Worm (Caenorhabditis elegans) whole organism, young adult: Measurements from ENCODE around the gene npr-3.

Experiments used
- B0261.1 ChIP-seq: sonication (generic microtip); optimal IDR thresholded peaks from 2 replicates; lab custom pipeline; 2016; ENCODE audit warnings: mild to moderate bottlenecking, missing genetic modification characterization, moderate library complexity, missing compliant biosample characterization
- B0336.3 ChIP-seq: fragments of 200-800 bp; sonication (Bioruptor generic); IDR thresholded peaks from 2 replicates; pipeline ENCODE4 v1.3.6; 2022; ENCODE audit warnings: missing genetic modification characterization, missing compliant biosample characterization
- F10E7.11 ChIP-seq: sonication (generic microtip); optimal IDR thresholded peaks from 2 replicates; lab custom pipeline; 2017; ENCODE audit warnings: mild to moderate bottlenecking, missing genetic modification characterization, moderate library complexity, missing compliant biosample characterization
- F22D6.2 ChIP-seq: sonication (generic microtip); optimal IDR thresholded peaks from 2 replicates; lab custom pipeline; 2016; ENCODE audit warnings: mild to moderate bottlenecking, missing genetic modification characterization, missing compliant biosample characterization
- F23B12.7 ChIP-seq: sonication (generic microtip); optimal IDR thresholded peaks from 2 replicates; lab custom pipeline; 2017; ENCODE audit warnings: missing genetic modification characterization, mild to moderate bottlenecking, missing compliant biosample characterization, antibody characterized with exemption, moderate library complexity; ENCODE audit not compliant: insufficient read depth
- F33H1.4 ChIP-seq: fragments of 200-800 bp; sonication (Bioruptor generic); IDR thresholded peaks from 2 replicates; pipeline ENCODE4 v1.3.6; 2022; ENCODE audit warnings: missing genetic modification reagents, missing genetic modification characterization, missing compliant biosample characterization
- F55B11.4 ChIP-seq: sonication (generic microtip); optimal IDR thresholded peaks from 2 replicates; lab custom pipeline; 2016; ENCODE audit warnings: missing compliant biosample characterization, missing genetic modification characterization, borderline replicate concordance; ENCODE audit not compliant: insufficient read depth
- F57A8.1 ChIP-seq: fragments of 200-800 bp; sonication (Bioruptor generic); optimal IDR thresholded peaks from 2 replicates; lab custom pipeline; 2018; ENCODE audit warnings: mild to moderate bottlenecking, missing genetic modification characterization, moderate library complexity, missing compliant biosample characterization
- T26A5.8 ChIP-seq: sonication (generic microtip); optimal IDR thresholded peaks from 2 replicates; lab custom pipeline; 2016; ENCODE audit warnings: missing genetic modification characterization, missing compliant biosample characterization
- attf-5 ChIP-seq: fragments of 200-800 bp; sonication (Bioruptor generic); optimal IDR thresholded peaks from 2 replicates; lab custom pipeline; 2018; ENCODE audit warnings: mild to moderate bottlenecking, missing genetic modification characterization, missing compliant biosample characterization
- cebp-1 ChIP-seq, 2 experiments: fragments of 200-800 bp in 1 of 2; sonication (Bioruptor generic) in 1 of 2; sonication (generic microtip) in 1 of 2; IDR thresholded peaks in 1 of 2; optimal IDR thresholded peaks in 1 of 2; 2 replicates each; pipeline versions ENCODE4 v1.3.6 to Lab custom; 2017 to 2022; ENCODE audit warnings: missing compliant biosample characterization in 2 of 2, missing genetic modification characterization in 2 of 2, mild to moderate bottlenecking in 1 of 2, missing genetic modification reagents in 1 of 2, moderate library complexity in 1 of 2
- ceh-40 ChIP-seq: fragments of 200-800 bp; sonication (Bioruptor generic); IDR thresholded peaks from 2 replicates; pipeline ENCODE4 v1.3.6; 2022; ENCODE audit warnings: missing genetic modification characterization, missing compliant biosample characterization
- ceh-58 ChIP-seq: fragments of 200-800 bp; sonication (Bioruptor generic); IDR thresholded peaks from 2 replicates; pipeline ENCODE4 v1.3.6; 2022; ENCODE audit warnings: missing genetic modification characterization, missing compliant biosample characterization
- egrh-3 ChIP-seq: fragments of 200-800 bp; sonication (Bioruptor generic); IDR thresholded peaks from 2 replicates; pipeline ENCODE4 v1.3.6; 2022; ENCODE audit warnings: missing genetic modification reagents, missing genetic modification characterization, missing compliant biosample characterization
- hlh-26 ChIP-seq: fragments of 200-800 bp; sonication (Bioruptor generic); conservative IDR thresholded peaks from 2 replicates; pipeline ENCODE4 v1.3.6; 2022; ENCODE audit warnings: missing genetic modification reagents, missing genetic modification characterization, missing compliant biosample characterization
- hmg-1.2 ChIP-seq: fragments of 200-800 bp; sonication (Bioruptor generic); IDR thresholded peaks from 2 replicates; pipeline ENCODE4 v1.3.6; 2022; ENCODE audit warnings: missing genetic modification reagents, missing genetic modification characterization, missing compliant biosample characterization
- lag-1 ChIP-seq: fragments of 200-800 bp; sonication (Bioruptor generic); IDR thresholded peaks from 2 replicates; pipeline ENCODE4 v1.3.6; 2022; ENCODE audit warnings: missing genetic modification reagents, missing genetic modification characterization, missing compliant biosample characterization
- lsl-1 ChIP-seq: fragments of 200-800 bp; sonication (Bioruptor generic); optimal IDR thresholded peaks from 2 replicates; lab custom pipeline; 2018; ENCODE audit warnings: mild to moderate bottlenecking, missing genetic modification characterization, moderate library complexity, missing compliant biosample characterization
- madf-6 ChIP-seq: fragments of 200-800 bp; sonication (Bioruptor generic); IDR thresholded peaks from 2 replicates; pipeline ENCODE4 v1.3.6; 2022; ENCODE audit warnings: missing genetic modification reagents, missing genetic modification characterization, missing compliant biosample characterization
- mes-4 ChIP-seq: sonication (generic microtip); optimal IDR thresholded peaks from 2 replicates; lab custom pipeline; 2016; ENCODE audit warnings: missing genotype, missing genetic modification characterization, missing compliant biosample characterization
- nhr-80 ChIP-seq: sonication (generic microtip); optimal IDR thresholded peaks from 2 replicates; lab custom pipeline; 2016; ENCODE audit warnings: missing genetic modification characterization, missing compliant biosample characterization
- nhr-90 ChIP-seq: sonication (generic microtip); optimal IDR thresholded peaks from 2 replicates; lab custom pipeline; 2016; ENCODE audit warnings: missing genotype, mild to moderate bottlenecking, missing genetic modification characterization, missing compliant biosample characterization
- snpc-4 ChIP-seq, 5 experiments: fragments of 150-350 bp in 1 of 5; sonication (generic microtip) in 4 of 5; optimal IDR thresholded peaks; 2 replicates each; lab custom pipeline; 2014 to 2018; ENCODE audit warnings: missing genetic modification characterization in 5 of 5, missing biosample characterization in 3 of 5, antibody characterized with exemption in 2 of 5, mild to moderate bottlenecking in 2 of 5, missing compliant biosample characterization in 2 of 5, missing genotype in 2 of 5, moderate library complexity in 2 of 5, missing genetic modification reagents in 1 of 5
- unc-130 ChIP-seq: sonication (generic microtip); optimal IDR thresholded peaks from 2 replicates; lab custom pipeline; 2016; ENCODE audit warnings: missing genetic modification reagents, missing genetic modification characterization, missing compliant biosample characterization
- unc-62 ChIP-seq: fragments of 150-350 bp; optimal IDR thresholded peaks from 2 replicates; lab custom pipeline; 2014; ENCODE audit warnings: missing biosample characterization, missing genetic modification reagents, missing genetic modification characterization
- xnd-1 ChIP-seq: sonication (generic microtip); optimal IDR thresholded peaks from 2 replicates; lab custom pipeline; 2016; ENCODE audit warnings: missing genotype, missing genetic modification reagents, missing genetic modification characterization, missing compliant biosample characterization
- ztf-22 ChIP-seq: fragments of 200-800 bp; sonication (Bioruptor generic); optimal IDR thresholded peaks from 2 replicates; lab custom pipeline; 2018; ENCODE audit warnings: mild to moderate bottlenecking, missing genetic modification characterization, moderate library complexity, missing compliant biosample characterization
- ztf-26 ChIP-seq: sonication (generic microtip); optimal IDR thresholded peaks from 2 replicates; lab custom pipeline; 2017; ENCODE audit warnings: missing genetic modification characterization, missing compliant biosample characterization

Gene npr-3

DNA sequence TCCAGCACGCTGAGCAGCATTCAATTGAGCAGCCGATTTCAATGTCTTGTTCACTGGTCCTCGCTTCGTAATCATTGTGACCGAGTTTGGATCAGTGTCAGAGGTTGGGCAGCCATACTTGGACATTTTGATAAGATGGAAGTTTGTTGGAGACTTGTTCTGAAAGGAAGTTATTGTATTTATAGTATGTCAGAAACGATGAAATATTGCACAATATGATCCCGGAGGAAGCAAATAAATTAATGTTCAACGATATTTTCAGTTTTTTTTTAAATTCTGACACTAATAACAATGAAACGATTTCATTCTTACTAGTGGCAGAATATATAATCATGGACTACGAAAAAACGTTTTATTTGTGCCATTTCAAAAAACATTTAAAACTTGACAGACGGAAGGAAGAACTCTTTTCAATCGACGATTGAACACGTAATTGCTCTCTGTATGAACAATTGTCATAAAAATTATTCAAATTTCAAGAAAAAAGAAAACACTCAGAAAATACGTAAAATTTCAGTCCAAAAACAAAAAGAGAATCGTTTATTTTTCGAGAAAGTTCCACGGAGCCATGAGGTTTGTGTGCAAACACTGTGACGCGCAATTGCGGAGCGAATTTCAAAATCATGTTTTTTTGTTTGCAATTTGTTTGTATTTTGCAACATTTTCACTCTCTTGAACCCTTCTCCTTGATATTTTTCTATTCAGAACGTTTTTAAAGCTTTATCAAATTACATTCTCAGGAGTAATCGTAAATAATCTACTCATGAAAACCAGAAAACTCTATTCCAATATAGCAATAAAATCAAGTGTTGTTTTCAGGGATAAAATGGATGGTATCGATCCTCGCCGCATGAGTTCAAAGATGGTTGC lies 20.5 kb downstream of the npr-3 start, which contains the start of the genes mbf-1 and nse-4 (continued):
- TF ChIP-seq snpc-4 (GFP tag; optimal IDR thresholded peaks at IDR 0.05; lab: Kevin White, UChicago), result peak; percentile 12
- peak in 3 of 4 experiments; percentile 1 to 42 (median 30) for TF ChIP-seq snpc-4 (tag; optimal IDR thresholded peaks at IDR 0.05; lab: Kevin White, UChicago)
- peak; percentile 39 for TF ChIP-seq lsl-1
- TF ChIP-seq xnd-1 (tag; lab: Kevin White, UChicago), result no peak
- TF ChIP-seq madf-6, result 0 out of 2 replicates have a peak, but pooled peaks have one; percentile 33

DNA sequence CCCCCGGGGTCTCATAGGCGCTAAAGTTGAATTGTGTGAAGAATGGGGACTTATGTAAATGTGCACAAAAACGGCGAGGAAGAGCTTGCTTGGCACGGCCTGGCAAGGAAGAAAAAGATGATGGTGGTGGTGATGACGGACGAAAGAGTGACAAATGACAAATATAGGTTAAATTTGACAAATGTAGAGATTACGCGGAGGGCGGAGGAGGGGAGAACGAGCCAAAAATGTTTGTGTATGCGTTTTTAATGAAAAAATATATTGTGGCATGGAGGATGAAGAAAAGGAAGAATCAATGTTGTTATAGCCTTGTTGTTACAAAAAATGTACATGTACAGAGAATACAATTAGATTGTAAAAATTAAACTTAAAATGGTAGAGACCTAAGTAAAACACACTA lies 27.1 kb downstream of the npr-3 start:
- no peak for TF ChIP-seq hmg-1.2 (GFP tag; lab: Robert Waterston, UW)
- no peak for TF ChIP-seq ceh-40 (GFP tag; lab: Robert Waterston, UW)
- no peak for TF ChIP-seq ceh-58 (GFP tag; lab: Robert Waterston, UW)
- TF ChIP-seq F57A8.1 (GFP tag; lab: Kevin White, UChicago), result no peak
- TF ChIP-seq F22D6.2 (tag; lab: Kevin White, UChicago), result no peak

DNA sequence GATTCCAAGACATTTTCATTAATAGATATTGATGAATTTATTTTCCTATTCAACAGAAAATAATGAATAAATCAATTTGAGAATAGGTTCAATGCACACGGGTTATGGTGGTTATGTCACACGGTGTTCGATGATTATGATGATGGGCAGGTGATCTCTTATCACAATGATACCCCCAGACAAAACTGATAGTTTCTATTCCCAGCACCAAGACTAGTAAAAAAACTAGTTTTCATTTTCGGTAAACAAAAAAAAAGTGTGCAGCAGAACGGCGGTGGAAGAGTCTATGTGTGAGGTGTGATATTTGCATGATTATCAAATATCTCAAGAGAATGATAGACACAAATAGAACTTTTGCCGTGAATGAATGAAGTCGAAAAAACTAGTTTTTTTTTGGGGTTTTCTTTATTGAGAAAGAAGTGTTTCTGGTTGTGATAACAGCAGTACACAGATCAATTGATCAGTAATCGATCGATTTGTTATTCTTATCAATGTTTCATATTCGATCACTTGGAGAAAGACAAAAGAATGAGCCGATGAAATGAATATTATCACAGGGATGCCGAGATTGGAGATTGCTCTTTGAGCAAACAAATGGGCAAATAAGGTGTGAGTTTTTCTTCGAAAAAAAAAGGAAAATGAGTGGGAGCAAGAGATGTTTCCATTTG lies 28.2 kb downstream of the npr-3 start:
- TF ChIP-seq nhr-80 (tag; lab: Kevin White, UChicago), result peak; percentile 58
- TF ChIP-seq ztf-22, result no peak
- TF ChIP-seq egrh-3 (GFP tag; lab: Robert Waterston, UW), result no peak
- 0 out of 2 replicates have a peak, but pooled peaks have one; percentile 27 for TF ChIP-seq B0336.3 (GFP tag; lab: Robert Waterston, UW)
- TF ChIP-seq cebp-1 (GFP tag; IDR thresholded peaks at IDR 0.05; lab: Robert Waterston, UW), result no peak
- peak; percentile 42 for TF ChIP-seq cebp-1 (tag; optimal IDR thresholded peaks at IDR 0.05; lab: Kevin White, UChicago)

DNA sequence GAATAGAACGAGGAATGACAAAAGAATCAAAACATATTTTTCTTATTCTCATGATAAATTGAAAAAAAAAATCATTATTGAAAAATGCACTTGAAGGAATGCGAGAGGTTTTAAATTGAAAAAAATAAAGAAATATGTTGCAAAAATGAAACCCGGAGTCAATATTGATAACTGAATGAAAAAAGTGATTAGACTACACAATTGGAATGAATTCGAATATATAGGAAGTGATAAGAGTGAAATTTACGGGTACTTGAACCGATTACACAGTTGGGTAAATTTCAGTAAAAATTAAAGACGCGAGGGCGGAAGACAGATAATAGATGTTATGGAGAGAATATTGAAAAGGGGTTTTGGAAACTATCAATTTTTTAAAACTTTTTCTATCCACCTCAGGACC lies 29.3 kb downstream of the npr-3 start:
- no peak for TF ChIP-seq F23B12.7
- no peak for TF ChIP-seq lag-1
- no peak for TF ChIP-seq unc-62 (GFP tag; lab: Kevin White, UChicago)
- TF ChIP-seq F55B11.4, result no peak
- no peak for TF ChIP-seq F10E7.11
- TF ChIP-seq hlh-26 (GFP tag; lab: Robert Waterston, UW), result no peak
- peak; percentile 28 for TF ChIP-seq nhr-80 (tag; lab: Kevin White, UChicago)

DNA sequence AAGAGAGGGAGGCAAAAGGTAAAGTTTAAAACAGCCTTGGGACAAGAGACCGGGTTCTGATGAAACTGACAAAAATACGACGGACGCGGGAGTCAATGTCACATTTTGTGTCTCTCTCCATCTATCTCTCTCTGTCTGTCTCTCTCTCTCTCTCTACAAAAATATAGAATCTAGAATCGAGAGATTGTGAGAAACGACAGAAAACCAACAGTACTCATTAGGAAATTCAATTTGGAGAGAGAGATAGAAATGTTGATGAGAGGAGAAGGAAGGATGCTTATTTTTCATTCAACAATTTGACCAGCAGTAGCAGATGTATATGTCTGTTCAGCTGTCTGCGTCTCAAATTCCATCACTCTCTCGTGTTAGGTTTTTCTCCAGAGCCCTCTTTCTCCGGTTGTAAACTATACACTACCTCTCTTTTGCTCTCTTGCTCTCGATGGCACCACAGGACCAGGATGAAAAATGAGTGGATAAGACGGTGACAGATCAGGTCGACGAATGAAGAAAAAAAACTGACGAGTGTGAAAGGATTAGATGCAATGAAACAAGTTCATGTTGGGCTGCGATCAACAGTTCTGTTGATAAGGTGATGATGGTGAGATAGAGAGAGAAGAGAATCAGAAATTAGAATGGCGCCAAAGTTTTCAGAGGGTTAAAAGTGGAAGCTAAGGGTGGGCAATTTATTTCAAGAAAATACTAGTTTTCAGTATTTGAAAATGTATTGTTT lies 30.0 kb downstream of the npr-3 start:
- TF ChIP-seq T26A5.8 (tag; lab: Kevin White, UChicago), result no peak
- no peak for TF ChIP-seq nhr-90 (tag; lab: Kevin White, UChicago)
- TF ChIP-seq F33H1.4 (GFP tag; lab: Robert Waterston, UW), result no peak
- TF ChIP-seq F55B11.4, result no peak
- TF ChIP-seq cebp-1 (GFP tag; IDR thresholded peaks at IDR 0.05; lab: Robert Waterston, UW), result no peak
- peak; percentile 44 for TF ChIP-seq cebp-1 (tag; optimal IDR thresholded peaks at IDR 0.05; lab: Kevin White, UChicago)
- no peak for TF ChIP-seq unc-130 (GFP tag; lab: Kevin White, UChicago)
- no peak for TF ChIP-seq B0261.1 (tag; lab: Kevin White, UChicago)
- TF ChIP-seq ztf-26 (tag; lab: Kevin White, UChicago), result peak; percentile 44
- no peak for TF ChIP-seq mes-4 (tag; lab: Kevin White, UChicago)
- peak; percentile 30 for TF ChIP-seq attf-5 (GFP tag; lab: Kevin White, UChicago)
